Fruit fly (Drosophila melanogaster): ENCODE data around the gene Pus7.

Gene Pus7

dm6 chr3L:8509567-8510109, at the start of gene Pus7, which contains the start of gene ZC3H3:
Pus7 (plus strand) TSS chr3L:8510003.
ZC3H3 (minus strand) TSS chr3L:8509763.
- no peak for TF ChIP-seq CG17801 (GFP tag; optimal IDR thresholded peaks at IDR 0.05; ENCODE audit: partially characterized antibody)

dm6 chr3L:8460050-8460878, 49.5 kb upstream of the Pus7 start:
- TF ChIP-seq CG17801 (GFP tag; optimal IDR thresholded peaks at IDR 0.05; ENCODE audit: partially characterized antibody), result no peak

DNA sequence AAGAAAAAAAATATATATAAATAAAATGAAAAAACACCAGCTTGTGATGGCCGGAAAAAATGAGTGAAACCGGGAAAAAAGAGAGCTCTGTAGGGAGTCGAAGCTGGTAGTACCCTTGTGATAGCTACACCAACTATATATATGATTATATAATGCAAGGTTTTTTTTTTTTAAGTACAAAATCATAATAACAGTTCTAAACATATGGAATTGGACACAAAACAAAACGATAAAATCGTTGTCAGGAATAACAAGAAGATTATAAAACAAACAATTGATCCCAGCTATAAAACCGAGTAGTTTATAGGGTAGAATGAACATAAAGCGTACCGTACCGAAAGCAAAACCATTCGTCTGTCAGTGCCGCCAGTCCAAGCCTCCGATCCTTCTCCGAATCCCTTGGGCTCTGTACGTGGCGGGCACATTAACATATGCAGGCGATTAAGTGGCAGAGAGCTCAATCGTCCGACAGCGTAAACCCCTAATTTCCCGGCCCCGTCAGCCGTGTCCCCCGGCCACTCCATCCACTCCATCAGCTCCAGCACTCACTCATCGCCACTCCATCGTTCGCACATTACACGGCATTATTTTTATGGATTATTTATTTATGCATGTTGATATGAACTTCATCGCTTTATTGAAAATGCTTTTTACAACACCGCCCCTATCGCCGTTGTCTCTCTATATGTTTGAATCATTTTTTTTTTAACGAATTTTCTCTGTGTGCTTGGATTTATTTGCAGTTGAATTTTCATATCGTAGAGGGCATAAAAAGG, 48.4 kb upstream of the Pus7 start:
- no peak for TF ChIP-seq CG17801 (GFP tag; optimal IDR thresholded peaks at IDR 0.05; ENCODE audit: partially characterized antibody)

- TF ChIP-seq CG17801 (GFP tag; optimal IDR thresholded peaks at IDR 0.05; ENCODE audit: partially characterized antibody), result no peak
Observed at dm6 chr3L:8480944-8481343, 28.9 kb upstream of the Pus7 start.

- TF ChIP-seq CG17801 (GFP tag; optimal IDR thresholded peaks at IDR 0.05; ENCODE audit: partially characterized antibody), result peak; percentile 26
Observed at dm6 chr3L:8506975-8507441, 2.8 kb upstream of the Pus7 start, which contains the start of gene CG43163. CG43163 (minus strand) TSS chr3L:8507146.

- no peak for TF ChIP-seq CG17801 (GFP tag; optimal IDR thresholded peaks at IDR 0.05; ENCODE audit: partially characterized antibody)
Observed at dm6 chr3L:8512428-8512827, 2.6 kb downstream of the Pus7 start, which contains the start of gene CG6765. CG6765 (plus strand) TSS chr3L:8512767.

dm6 chr3L:8513258-8513657, 3.5 kb downstream of the Pus7 start:
- no peak for TF ChIP-seq CG17801 (GFP tag; optimal IDR thresholded peaks at IDR 0.05; ENCODE audit: partially characterized antibody)

DNA sequence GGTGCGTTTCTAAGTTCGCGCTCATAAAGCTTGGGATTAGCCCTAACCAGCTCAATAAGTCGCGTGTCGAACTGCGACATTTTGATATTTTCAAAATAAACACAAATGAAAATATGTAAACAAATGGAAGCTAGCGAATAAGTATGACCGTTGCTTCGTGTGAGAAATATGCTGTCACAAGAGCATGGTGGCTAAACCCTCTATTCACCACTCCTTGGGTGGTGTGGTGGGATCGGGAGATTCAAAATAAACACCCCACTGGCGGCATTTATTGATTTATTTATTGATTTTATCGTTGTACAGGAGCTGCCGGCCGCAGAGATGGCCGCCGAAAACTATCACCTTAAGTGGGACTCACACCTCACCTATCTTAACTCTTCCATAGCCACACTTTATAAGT, 5.0 kb downstream of the Pus7 start, which contains the start of gene CG6683:
Gene CG6683, minus strand, starts transcription at position 154 of the 400 bp plus-strand sequence.
- TF ChIP-seq CG17801 (GFP tag; optimal IDR thresholded peaks at IDR 0.05; ENCODE audit: partially characterized antibody), result no peak

dm6 chr3L:8518516-8519087, 8.8 kb downstream of the Pus7 start, which contains the start of gene GstO3:
GstO3 (plus strand) TSS chr3L:8518885.
- TF ChIP-seq CG17801 (GFP tag; optimal IDR thresholded peaks at IDR 0.05; ENCODE audit: partially characterized antibody), result peak; percentile 51

DNA sequence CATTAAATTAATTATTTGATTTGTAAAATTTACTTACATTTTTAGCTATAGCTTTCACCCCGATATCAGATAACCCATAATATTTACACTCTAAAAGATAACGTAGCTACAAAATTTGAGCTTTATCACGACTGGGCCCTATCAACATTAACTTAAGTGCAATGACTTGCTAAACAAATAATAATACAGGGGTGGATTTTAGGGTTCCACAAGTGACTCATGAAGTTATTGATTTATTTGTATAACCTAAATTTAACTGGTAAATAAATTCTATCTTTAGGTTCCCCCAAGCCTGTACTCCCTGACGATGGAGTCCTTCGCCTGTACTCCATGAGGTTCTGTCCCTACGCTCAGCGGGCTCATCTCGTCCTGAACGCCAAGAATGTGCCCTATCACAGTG, 9.4 kb downstream of the Pus7 start:
- TF ChIP-seq CG17801 (GFP tag; optimal IDR thresholded peaks at IDR 0.05; ENCODE audit: partially characterized antibody), result no peak

DNA sequence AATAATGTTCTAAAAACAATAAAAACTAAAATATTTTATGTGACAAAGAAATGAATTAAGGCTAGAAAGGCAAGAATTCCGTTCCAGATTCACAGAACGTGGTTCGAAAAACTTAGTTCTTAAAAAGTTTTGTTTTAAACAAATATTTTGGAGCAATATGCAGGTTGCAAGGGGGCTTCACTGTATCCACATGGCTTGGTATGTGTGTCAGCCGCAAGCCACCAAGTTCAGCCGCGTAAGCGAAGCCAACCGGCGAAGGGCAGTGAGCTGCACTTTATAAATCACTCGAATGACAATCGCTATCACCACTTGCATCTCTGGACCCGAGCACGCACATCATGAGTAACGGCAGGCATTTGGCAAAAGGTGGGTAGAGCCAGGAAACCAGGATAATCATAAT, 10.4 kb downstream of the Pus7 start, which contains the start of gene se:
Gene se, plus strand, starts transcription at position 301 of the 400 bp plus-strand sequence.
- TF ChIP-seq CG17801 (GFP tag; optimal IDR thresholded peaks at IDR 0.05; ENCODE audit: partially characterized antibody), result no peak

DNA sequence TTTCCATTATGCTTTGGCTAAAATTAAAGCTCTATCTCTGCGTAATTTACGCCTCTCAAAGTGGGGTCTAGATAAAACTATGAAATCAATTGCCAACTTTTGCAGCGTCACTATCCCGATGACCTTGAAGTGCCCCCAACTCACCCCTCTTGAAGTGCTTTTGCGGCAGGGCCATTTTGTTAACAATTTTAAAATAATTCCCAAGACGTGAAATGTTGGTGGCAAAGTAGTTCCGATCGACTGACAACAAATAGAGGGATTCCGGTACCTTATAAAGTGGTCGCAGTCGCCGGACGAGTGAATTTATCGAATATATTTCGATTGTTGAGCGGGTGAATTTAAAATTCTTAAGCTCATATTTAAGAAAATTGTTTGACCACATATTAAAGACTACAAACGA, 13.5 kb downstream of the Pus7 start, which contains the start of gene GstO2:
Gene GstO2, minus strand, starts transcription at position 245 of the 400 bp plus-strand sequence.
- TF ChIP-seq CG17801 (GFP tag; optimal IDR thresholded peaks at IDR 0.05; ENCODE audit: partially characterized antibody), result peak; percentile 51

DNA sequence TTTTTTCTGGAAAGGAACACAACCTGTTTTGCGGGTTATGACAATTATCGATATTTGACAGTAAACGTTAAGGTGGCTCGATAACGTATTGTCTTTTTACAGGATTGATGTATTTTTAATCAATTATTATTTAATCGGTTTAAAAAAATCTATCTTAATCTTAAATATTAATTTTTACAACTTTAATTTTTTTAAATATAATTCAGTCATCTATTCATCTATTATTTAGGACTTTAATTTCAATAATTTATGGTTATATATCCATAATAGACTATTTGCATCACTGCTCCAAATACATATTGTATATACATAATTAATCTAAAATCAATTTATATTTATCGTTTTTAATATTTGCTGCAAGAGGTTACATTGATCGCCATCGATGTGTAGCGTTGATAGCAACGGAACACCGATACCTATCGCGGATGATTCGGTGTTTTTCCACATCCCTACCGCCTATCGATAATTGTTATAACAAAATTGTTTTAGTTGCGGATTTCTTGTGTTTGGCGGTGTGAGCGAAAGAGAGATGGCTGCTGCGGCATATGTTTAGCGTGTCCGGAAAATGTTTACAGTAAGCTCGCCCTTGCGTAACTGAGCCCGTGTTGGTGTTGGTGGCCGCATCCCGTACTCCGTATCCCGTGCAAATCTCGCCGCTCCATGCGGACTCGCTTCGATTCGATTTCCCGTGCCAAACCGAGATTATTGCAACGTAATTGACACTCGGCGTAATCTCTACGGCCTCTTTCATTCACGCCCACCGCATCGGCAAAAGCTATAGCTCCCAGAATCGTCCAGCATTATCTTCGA, 15.2 kb downstream of the Pus7 start, which contains the start of the genes GstO1 and foi:
Gene GstO1, minus strand, starts transcription at position 51 of the 810 bp plus-strand sequence.
Gene foi, plus strand, starts transcription at position 429 of the 810 bp plus-strand sequence.
- peak; percentile 55 for TF ChIP-seq CG17801 (GFP tag; optimal IDR thresholded peaks at IDR 0.05; ENCODE audit: partially characterized antibody)
